Fruit fly (Drosophila melanogaster): Measurements from ENCODE around the gene CG1544.

The CG1544 gene

dm6 chr3R:31252093-31252962 is 55.6 kb downstream of the CG1544 start, which contains the start of the genes qless and mRpL32 (continued):
- peak; percentile 70 for TF ChIP-seq CG5245 (GFP tag; optimal IDR thresholded peaks at IDR 0.05)
- TF ChIP-seq CG16863 (GFP tag; optimal IDR thresholded peaks at IDR 0.05), result peak; percentile 21
- peak; percentile 74 for TF ChIP-seq CG1792 (GFP tag; optimal IDR thresholded peaks at IDR 0.05)
- TF ChIP-seq unpg (GFP tag; optimal IDR thresholded peaks at IDR 0.05), result peak; percentile 53
- TF ChIP-seq tup (GFP tag; optimal IDR thresholded peaks at IDR 0.05), result no peak
- peak; percentile 94 for TF ChIP-seq ara (GFP tag; IDR thresholded peaks at IDR 0.05)
- TF ChIP-seq Dp (GFP tag; optimal IDR thresholded peaks at IDR 0.05), result peak; percentile 50
- TF ChIP-seq sna (GFP tag; IDR thresholded peaks at IDR 0.05; ENCODE audit: partially characterized antibody), result peak; percentile 77
- no peak for TF ChIP-seq her (GFP tag; optimal IDR thresholded peaks at IDR 0.05)
- peak; percentile 39 for TF ChIP-seq pnt (GFP tag; optimal IDR thresholded peaks at IDR 0.05)
- peak; percentile 22; the same call in 1 of the 3 replicates for TF ChIP-seq CG6791 (GFP tag; IDR thresholded peaks at IDR 0.05; ENCODE audit: partially characterized antibody)
- peak; percentile 58 for TF ChIP-seq Camta (GFP tag; optimal IDR thresholded peaks at IDR 0.05)
- no peak for TF ChIP-seq run (tag; optimal IDR thresholded peaks at IDR 0.05)
- TF ChIP-seq ash1 (GFP tag; optimal IDR thresholded peaks at IDR 0.05), result no peak
- peak; percentile 78 for TF ChIP-seq CG17186 (GFP tag; optimal IDR thresholded peaks at IDR 0.05)
- peak; percentile 60 for TF ChIP-seq Drgx (GFP tag; IDR thresholded peaks at IDR 0.05)
- no peak for TF ChIP-seq ato (GFP tag; IDR thresholded peaks at IDR 0.05; ENCODE audit: partially characterized antibody)
- no peak for TF ChIP-seq dmrt99B (tag; optimal IDR thresholded peaks at IDR 0.05)
- no peak for TF ChIP-seq bigmax (GFP tag; optimal IDR thresholded peaks at IDR 0.05)
- peak; percentile 54 for TF ChIP-seq Chrac-16 (GFP tag; optimal IDR thresholded peaks at IDR 0.05)
- peak; percentile 62; the same call in 1 of the 2 replicates for TF ChIP-seq NFAT (GFP tag; IDR thresholded peaks at IDR 0.05)
- no peak for TF ChIP-seq crol (GFP tag; IDR thresholded peaks at IDR 0.05)
- TF ChIP-seq CG42726 (GFP tag; IDR thresholded peaks at IDR 0.05; ENCODE audit: partially characterized antibody), result no peak
- TF ChIP-seq CG4328 (GFP tag; optimal IDR thresholded peaks at IDR 0.05), result no peak
- no peak for TF ChIP-seq ap (GFP tag; IDR thresholded peaks at IDR 0.05)
- peak; percentile 37 for TF ChIP-seq Hsf (GFP tag; optimal IDR thresholded peaks at IDR 0.05)
- no peak for TF ChIP-seq CG12299 (tag; optimal IDR thresholded peaks at IDR 0.05)
- TF ChIP-seq CG10979 (tag; optimal IDR thresholded peaks at IDR 0.05), result peak; percentile 22
- peak; percentile 41 for TF ChIP-seq bcd (GFP tag; optimal IDR thresholded peaks at IDR 0.05)
- TF ChIP-seq jumu (GFP tag; optimal IDR thresholded peaks at IDR 0.05), result peak; percentile 83
- peak; percentile 24 to 41 for TF ChIP-seq chif (GFP tag; optimal IDR thresholded peaks at IDR 0.05)
- TF ChIP-seq rib (GFP tag; IDR thresholded peaks at IDR 0.05), result no peak
- no peak for TF ChIP-seq CG17912 (GFP tag; optimal IDR thresholded peaks at IDR 0.05)
- TF ChIP-seq ttk (GFP tag; IDR thresholded peaks at IDR 0.05), result peak; percentile 70
- no peak for TF ChIP-seq prd (optimal IDR thresholded peaks at IDR 0.05)
- TF ChIP-seq prd (GFP tag; IDR thresholded peaks at IDR 0.05), result peak; percentile 94
- peak; percentile 65 for TF ChIP-seq Bgb (GFP tag; IDR thresholded peaks at IDR 0.05; ENCODE audit: partially characterized antibody)
- TF ChIP-seq CG16813 (GFP tag; IDR thresholded peaks at IDR 0.05; ENCODE audit: partially characterized antibody), result peak; percentile 70
- no peak for TF ChIP-seq Optix (GFP tag; IDR thresholded peaks at IDR 0.05)
- TF ChIP-seq klu (GFP tag; IDR thresholded peaks at IDR 0.05), result no peak; the same call in 1 of the 2 replicates
- peak; percentile 43; the same call in 1 of the 2 replicates for TF ChIP-seq Atf6 (GFP tag; IDR thresholded peaks at IDR 0.05)
- no peak for TF ChIP-seq CG1233 (GFP tag; optimal IDR thresholded peaks at IDR 0.05)
- TF ChIP-seq CG1024 (GFP tag; IDR thresholded peaks at IDR 0.05), result peak; percentile 68
- TF ChIP-seq PHDP (tag; optimal IDR thresholded peaks at IDR 0.05), result peak; percentile 14
- peak; percentile 27; the same call in 1 of the 3 replicates for TF ChIP-seq CG11560 (tag; IDR thresholded peaks at IDR 0.05)
- no peak for TF ChIP-seq Lhr (GFP tag; optimal IDR thresholded peaks at IDR 0.05)
- TF ChIP-seq pho (GFP tag; optimal IDR thresholded peaks at IDR 0.05), result peak; percentile 1
- TF ChIP-seq CG7556 (GFP tag; optimal IDR thresholded peaks at IDR 0.05), result no peak
- TF ChIP-seq Dad (GFP tag; optimal IDR thresholded peaks at IDR 0.05), result peak; percentile 89
